Fruit fly (Drosophila melanogaster) Kc167 (cell line): ENCODE data around the gene Jhbp12.

ENCODE experiments used
- Myc ChIP-seq: fragments of >200 bp; optimal IDR thresholded peaks from 2 replicates; lab custom pipeline; 2017; ENCODE audit warnings: missing external identifiers
- Sin3A ChIP-seq: fragments of >200 bp; optimal IDR thresholded peaks from 2 replicates; lab custom pipeline; 2018; ENCODE audit warnings: missing external identifiers
- h ChIP-seq: fragments of >200 bp; optimal IDR thresholded peaks from 3 replicates; lab custom pipeline; 2018; ENCODE audit warnings: missing external identifiers
- insv ChIP-seq: fragments of >200 bp; optimal IDR thresholded peaks from 3 replicates; lab custom pipeline; 2018; ENCODE audit warnings: missing external identifiers
- psq ChIP-seq: fragments of >200 bp; optimal IDR thresholded peaks from 2 replicates; lab custom pipeline; 2017; ENCODE audit warnings: missing external identifiers
- ttk ChIP-seq: sonication (Bioruptor generic); optimal IDR thresholded peaks from 2 replicates; lab custom pipeline; 2017; ENCODE audit warnings: missing external identifiers

Gene Jhbp12

DNA sequence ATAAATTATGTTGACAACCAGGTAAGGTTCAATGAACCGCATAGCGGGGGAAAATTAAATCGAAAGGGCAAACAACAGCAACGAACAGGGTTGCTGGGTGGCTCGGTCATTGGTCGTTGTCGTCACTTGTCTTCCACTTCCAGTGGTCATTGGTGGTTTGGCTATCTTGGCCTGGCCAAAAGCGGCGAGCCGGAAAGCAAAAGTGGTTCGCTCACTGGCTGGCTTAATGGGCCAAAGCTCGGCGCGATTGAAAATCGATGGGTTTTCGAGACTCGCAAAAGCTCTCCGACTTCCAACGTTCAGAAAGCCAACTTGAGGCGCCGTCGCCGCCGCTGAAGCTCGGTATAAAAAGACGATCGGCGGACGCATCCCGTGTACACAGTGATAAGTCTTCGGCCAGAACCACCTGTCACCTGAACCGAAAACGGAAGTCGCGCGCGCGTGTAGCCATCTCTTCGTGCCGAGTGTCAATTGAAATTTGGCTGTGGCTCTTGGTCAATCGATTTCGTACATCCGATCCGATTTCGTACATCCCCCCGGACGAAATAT is at the start of gene Jhbp12:
Jhbp12 (plus strand) TSS at position 369 of the 549 bp plus-strand sequence.
- TF ChIP-seq Sin3A (lab: Kevin White, UChicago) (no peak), h (lab: Kevin White, UChicago) (no peak), insv (lab: Kevin White, UChicago) (no peak), ttk (lab: Kevin White, UChicago) (no peak), psq (lab: Kevin White, UChicago) (no peak), Myc (lab: Kevin White, UChicago) (no peak)

dm6 chr3R:24481040-24481439 is 43.6 kb upstream of the Jhbp12 start:
- TF ChIP-seq insv (lab: Kevin White, UChicago) (no peak), Myc (lab: Kevin White, UChicago) (no peak), Sin3A (lab: Kevin White, UChicago) (no peak), ttk (lab: Kevin White, UChicago) (no peak), psq (lab: Kevin White, UChicago) (no peak), h (lab: Kevin White, UChicago) (no peak)

DNA sequence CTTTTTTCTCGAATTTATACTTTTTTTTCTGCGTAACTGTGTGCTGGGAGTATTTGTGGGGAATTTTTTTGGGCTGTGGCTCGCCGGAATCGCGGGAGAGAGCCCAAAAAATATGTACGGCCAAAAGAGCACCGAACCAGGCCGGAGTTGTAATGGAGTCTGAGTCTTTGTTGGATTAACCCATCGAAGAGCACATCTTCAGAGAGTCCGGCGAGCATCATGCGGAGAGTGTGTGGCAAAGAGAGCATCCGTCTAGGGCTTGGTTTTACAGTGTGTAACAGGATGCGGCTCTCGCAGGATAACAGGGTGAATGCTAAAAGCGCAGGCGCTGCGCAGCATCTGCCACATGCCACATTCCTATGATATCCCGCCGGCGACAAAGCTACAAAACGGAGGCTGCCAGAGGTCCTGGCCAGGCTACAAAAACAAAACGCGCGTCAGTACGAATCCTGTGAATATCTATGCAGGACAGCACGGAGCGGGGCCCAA is 39.6 kb upstream of the Jhbp12 start, which contains the start of gene nAChRalpha2:
nAChRalpha2 (plus strand) TSS at position 439 of the 489 bp plus-strand sequence.
- no peak for TF ChIP-seq h (lab: Kevin White, UChicago)

- no peak for TF ChIP-seq insv (lab: Kevin White, UChicago)
- TF ChIP-seq psq (lab: Kevin White, UChicago): no peak
- TF ChIP-seq ttk (lab: Kevin White, UChicago): no peak
- no peak for TF ChIP-seq h (lab: Kevin White, UChicago)
- no peak for TF ChIP-seq Sin3A (lab: Kevin White, UChicago)
- TF ChIP-seq Myc (lab: Kevin White, UChicago): no peak
Measured at dm6 chr3R:24496084-24496483, 28.5 kb upstream of the Jhbp12 start.

DNA sequence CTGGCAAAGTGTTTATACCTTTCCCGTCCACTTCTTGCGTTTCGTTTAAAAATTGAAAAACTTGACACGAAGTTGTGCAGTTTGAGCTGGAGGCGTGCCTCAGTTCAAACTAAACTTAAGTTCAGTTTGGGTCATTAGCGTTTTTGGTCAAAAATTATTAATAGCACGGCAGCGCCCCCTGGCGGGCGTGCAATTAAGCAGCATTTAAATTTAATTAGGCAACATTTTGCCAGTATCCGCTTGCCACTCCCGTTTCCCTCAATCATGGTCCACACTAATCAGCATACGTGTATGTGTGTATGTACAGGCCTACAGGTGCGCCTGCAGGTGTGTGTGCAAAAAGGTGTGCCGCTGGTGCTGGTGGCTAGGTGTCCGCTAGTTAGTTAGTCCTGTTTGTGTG is 21.0 kb upstream of the Jhbp12 start:
- TF ChIP-seq psq (lab: Kevin White, UChicago) (no peak), Myc (lab: Kevin White, UChicago) (no peak), insv (lab: Kevin White, UChicago) (no peak), ttk (lab: Kevin White, UChicago) (no peak), h (lab: Kevin White, UChicago) (no peak), Sin3A (lab: Kevin White, UChicago) (no peak)

dm6 chr3R:24514652-24515328 is 9.8 kb upstream of the Jhbp12 start, which contains the start of the genes nAChRbeta2 and DZIP1:
TSS of gene nAChRbeta2 (minus strand) at chr3R:24515106.
TSS of gene DZIP1 (plus strand) at chr3R:24515278.
- no peak for TF ChIP-seq ttk (lab: Kevin White, UChicago)
- no peak for TF ChIP-seq Myc (lab: Kevin White, UChicago)
- TF ChIP-seq Sin3A (lab: Kevin White, UChicago): no peak
- TF ChIP-seq h (lab: Kevin White, UChicago): no peak
- TF ChIP-seq psq (lab: Kevin White, UChicago): no peak
- TF ChIP-seq insv (lab: Kevin White, UChicago): no peak

DNA sequence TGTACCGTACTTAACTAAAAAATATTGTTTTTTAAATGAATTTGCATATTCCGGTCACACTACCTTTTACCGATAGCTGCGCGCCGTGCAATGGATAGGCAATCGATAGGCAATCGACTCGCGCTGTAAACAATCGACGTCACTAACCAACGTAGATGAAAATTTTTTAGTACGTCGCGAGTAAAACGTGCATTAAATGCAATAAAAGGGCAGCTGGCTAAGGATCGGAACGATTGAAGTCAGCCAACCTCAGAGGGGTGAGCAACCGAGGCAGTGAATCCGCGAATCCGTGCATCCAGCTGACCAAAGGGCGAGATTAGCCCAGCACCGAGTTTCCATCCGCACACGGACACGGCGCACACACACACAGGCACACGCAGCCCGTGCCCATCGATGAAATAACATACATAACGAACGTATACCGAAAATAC is 6.4 kb upstream of the Jhbp12 start, which contains the start of gene Pp1alpha-96A:
Pp1alpha-96A (plus strand) TSS at position 121 of the 431 bp plus-strand sequence.
- TF ChIP-seq Sin3A (lab: Kevin White, UChicago): no peak
- TF ChIP-seq ttk (lab: Kevin White, UChicago): no peak
- no peak for TF ChIP-seq h (lab: Kevin White, UChicago)
- TF ChIP-seq psq (lab: Kevin White, UChicago): no peak
- TF ChIP-seq insv (lab: Kevin White, UChicago): no peak
- TF ChIP-seq Myc (lab: Kevin White, UChicago): no peak

DNA sequence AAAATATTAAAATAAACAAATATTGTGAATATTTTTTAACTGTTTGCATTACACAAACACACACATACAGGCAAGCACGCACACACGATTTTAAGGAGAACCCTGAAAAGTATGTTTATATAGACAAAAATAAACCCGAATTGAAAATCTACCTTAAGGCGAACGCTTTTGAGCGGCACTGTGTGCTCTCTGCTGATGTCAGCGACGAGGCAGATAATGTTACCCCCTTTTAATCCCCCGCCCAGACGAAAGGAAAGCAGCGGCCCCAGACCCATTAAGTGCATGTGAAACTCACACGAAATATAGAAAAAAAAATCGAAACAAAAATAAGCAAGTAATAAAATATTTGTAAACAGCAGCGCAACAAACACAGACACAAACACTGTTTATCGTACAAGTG is 3.3 kb upstream of the Jhbp12 start:
- TF ChIP-seq ttk (lab: Kevin White, UChicago) (no peak), Myc (lab: Kevin White, UChicago) (no peak), Sin3A (lab: Kevin White, UChicago) (no peak)

dm6 chr3R:24523578-24523977 is 1.0 kb upstream of the Jhbp12 start, which contains the start of gene CG13622:
TSS of gene CG13622 (minus strand) at chr3R:24523678.
- TF ChIP-seq h (lab: Kevin White, UChicago): no peak
- no peak for TF ChIP-seq insv (lab: Kevin White, UChicago)
- TF ChIP-seq Myc (lab: Kevin White, UChicago): no peak
- no peak for TF ChIP-seq Sin3A (lab: Kevin White, UChicago)
- TF ChIP-seq psq (lab: Kevin White, UChicago): no peak
- TF ChIP-seq ttk (lab: Kevin White, UChicago): no peak

- TF ChIP-seq ttk (lab: Kevin White, UChicago) (no peak), insv (lab: Kevin White, UChicago) (no peak), Myc (lab: Kevin White, UChicago) (no peak), psq (lab: Kevin White, UChicago) (no peak), Sin3A (lab: Kevin White, UChicago) (no peak), h (lab: Kevin White, UChicago) (no peak)
Measured at dm6 chr3R:24525983-24526661, 1.5 kb downstream of the Jhbp12 start.

DNA sequence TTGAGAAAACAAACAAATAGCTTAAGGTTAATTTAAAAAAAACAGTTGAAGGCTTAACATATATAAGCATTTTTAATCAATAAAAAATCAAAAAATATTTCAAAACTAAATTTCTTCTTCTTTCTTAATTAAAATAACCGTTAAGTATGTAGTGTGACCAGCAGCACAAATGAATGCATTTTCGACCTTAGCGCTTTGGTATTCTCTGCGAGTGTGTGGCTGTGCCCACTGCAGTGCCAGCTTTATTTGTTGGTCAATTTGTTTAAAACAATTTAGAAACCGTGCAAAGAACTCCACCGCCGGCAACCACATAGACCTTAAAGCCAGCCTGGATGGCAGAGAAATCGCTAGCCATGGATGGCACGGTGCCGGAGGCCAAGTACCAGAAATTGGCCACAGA is 3.3 kb downstream of the Jhbp12 start, which contains the start of gene CG6607:
CG6607 (plus strand) TSS at position 203 of the 400 bp plus-strand sequence.
- TF ChIP-seq Sin3A (lab: Kevin White, UChicago) (no peak), ttk (lab: Kevin White, UChicago) (no peak), h (lab: Kevin White, UChicago) (no peak), Myc (lab: Kevin White, UChicago) (no peak), insv (lab: Kevin White, UChicago) (no peak), psq (lab: Kevin White, UChicago) (no peak)
